Worm (Caenorhabditis elegans) whole organism, L1 larva: ENCODE results near the gene pph-5.

Experiments used
- C04F5.9 ChIP-seq: sonication (generic microtip); optimal IDR thresholded peaks from 2 replicates; lab custom pipeline; 2016; ENCODE audit warnings: missing genetic modification characterization, missing compliant biosample characterization
- C34B4.2 ChIP-seq: sonication (generic microtip); optimal IDR thresholded peaks from 2 replicates; lab custom pipeline; 2017; ENCODE audit warnings: mild to moderate bottlenecking, missing genetic modification characterization, missing compliant biosample characterization
- aly-2 ChIP-seq: fragments of 150-350 bp; optimal IDR thresholded peaks from 2 replicates; lab custom pipeline; 2014; ENCODE audit warnings: missing biosample characterization, missing genetic modification characterization
- ama-1 ChIP-seq: fragments of 150-350 bp; optimal IDR thresholded peaks from 2 replicates; lab custom pipeline; 2014
- blmp-1 ChIP-seq: fragments of 150-350 bp; optimal IDR thresholded peaks from 2 replicates; lab custom pipeline; 2014; ENCODE audit warnings: missing biosample characterization, missing genetic modification characterization
- ceh-82 ChIP-seq, 3 experiments: fragments of 150-350 bp in 1 of 3; sonication (generic microtip) in 2 of 3; optimal IDR thresholded peaks; 2 replicates each; lab custom pipeline; 2014 to 2017; ENCODE audit warnings: missing biosample characterization in 3 of 3, missing genetic modification characterization in 3 of 3
- ceh-90 ChIP-seq: sonication (generic microtip); optimal IDR thresholded peaks from 2 replicates; lab custom pipeline; 2016; ENCODE audit warnings: missing genetic modification characterization, missing compliant biosample characterization
- ces-1 ChIP-seq: fragments of 150-350 bp; optimal IDR thresholded peaks from 2 replicates; lab custom pipeline; 2014; ENCODE audit warnings: missing biosample characterization, missing genetic modification reagents, missing genetic modification characterization
- dpl-1 ChIP-seq, 3 experiments: fragments of 150-350 bp in 2 of 3; sonication (generic microtip) in 1 of 3; optimal IDR thresholded peaks; 2 replicates each; lab custom pipeline; 2014 to 2017; ENCODE audit warnings: missing biosample characterization in 3 of 3, missing genetic modification characterization in 3 of 3, missing genetic modification reagents in 3 of 3
- dsc-1 ChIP-seq: sonication (generic microtip); optimal IDR thresholded peaks from 2 replicates; lab custom pipeline; 2016; ENCODE audit warnings: mild to moderate bottlenecking, missing genetic modification characterization, missing compliant biosample characterization
- egl-13 ChIP-seq: sonication (generic microtip); optimal IDR thresholded peaks from 2 replicates; lab custom pipeline; 2016; ENCODE audit warnings: missing genotype, missing genetic modification reagents, missing genetic modification characterization, missing compliant biosample characterization
- elt-2 ChIP-seq: sonication (generic microtip); optimal IDR thresholded peaks from 2 replicates; lab custom pipeline; 2016; ENCODE audit warnings: missing genetic modification characterization, mild to moderate bottlenecking, inconsistent platforms, missing compliant biosample characterization, missing genetic modification reagents
- elt-3 ChIP-seq, 6 experiments: fragments of 150-350 bp in 1 of 6; sonication (generic microtip); optimal IDR thresholded peaks; 2 replicates each; lab custom pipeline; 2017 to 2018; ENCODE audit warnings: missing biosample characterization in 6 of 6, missing genetic modification characterization in 6 of 6, inconsistent platforms in 1 of 6
- fkh-8 ChIP-seq: sonication (generic microtip); optimal IDR thresholded peaks from 2 replicates; lab custom pipeline; 2016; ENCODE audit warnings: mild to moderate bottlenecking, missing genetic modification characterization, missing compliant biosample characterization
- hlh-17 ChIP-seq: fragments of 200-800 bp; sonication (Bioruptor generic); optimal IDR thresholded peaks from 2 replicates; lab custom pipeline; 2018; ENCODE audit warnings: missing genetic modification characterization, mild to moderate bottlenecking, missing compliant biosample characterization, moderate library complexity, borderline replicate concordance
- hpl-2 ChIP-seq: fragments of 150-350 bp; optimal IDR thresholded peaks from 2 replicates; lab custom pipeline; 2014; ENCODE audit warnings: missing biosample characterization, missing genetic modification reagents, missing genetic modification characterization
- irx-1 ChIP-seq: sonication (generic microtip); optimal IDR thresholded peaks from 2 replicates; lab custom pipeline; 2016; ENCODE audit warnings: missing genetic modification characterization, missing compliant biosample characterization
- isw-1 ChIP-seq: fragments of 200-800 bp; sonication (Bioruptor generic); IDR thresholded peaks from 2 replicates; pipeline ENCODE4 v1.3.6; 2022; ENCODE audit warnings: missing genetic modification characterization, missing compliant biosample characterization
- jun-1 ChIP-seq: fragments of 150-350 bp; optimal IDR thresholded peaks from 2 replicates; lab custom pipeline; 2014; ENCODE audit warnings: missing biosample characterization, missing genetic modification reagents, missing genetic modification characterization
- lin-13 ChIP-seq: fragments of 150-350 bp; optimal IDR thresholded peaks from 2 replicates; lab custom pipeline; 2014; ENCODE audit warnings: missing biosample characterization, missing genetic modification reagents, missing genetic modification characterization
- lin-14 ChIP-seq: fragments of 200-800 bp; sonication (Bioruptor generic); optimal IDR thresholded peaks from 2 replicates; lab custom pipeline; 2018; ENCODE audit warnings: mild to moderate bottlenecking, missing genetic modification characterization, moderate library complexity, missing compliant biosample characterization
- lir-3 ChIP-seq: sonication (generic microtip); optimal IDR thresholded peaks from 2 replicates; lab custom pipeline; 2016; ENCODE audit warnings: mild to moderate bottlenecking, missing genetic modification characterization, moderate library complexity, missing compliant biosample characterization; ENCODE audit not compliant: poor library complexity
- mab-9 ChIP-seq: fragments of 200-800 bp; sonication (Bioruptor generic); IDR thresholded peaks from 2 replicates; pipeline ENCODE4 v1.3.6; 2022; ENCODE audit warnings: missing genetic modification reagents, missing genetic modification characterization, missing compliant biosample characterization
- mep-1 ChIP-seq: fragments of 150-350 bp; optimal IDR thresholded peaks from 2 replicates; lab custom pipeline; 2014; ENCODE audit warnings: missing biosample characterization, missing genetic modification characterization
- nhr-11 ChIP-seq: fragments of 150-350 bp; optimal IDR thresholded peaks from 2 replicates; lab custom pipeline; 2014; ENCODE audit warnings: missing biosample characterization, missing genetic modification characterization
- nhr-20 ChIP-seq: sonication (generic microtip); optimal IDR thresholded peaks from 2 replicates; lab custom pipeline; 2016; ENCODE audit warnings: mild to moderate bottlenecking, missing genetic modification characterization, missing compliant biosample characterization
- nhr-71 ChIP-seq: sonication (generic microtip); optimal IDR thresholded peaks from 2 replicates; lab custom pipeline; 2016; ENCODE audit warnings: mild to moderate bottlenecking, missing genetic modification characterization, moderate library complexity, missing compliant biosample characterization
- nhr-84 ChIP-seq: sonication (generic microtip); optimal IDR thresholded peaks from 2 replicates; lab custom pipeline; 2017; ENCODE audit warnings: missing biosample characterization, missing genetic modification characterization
- nhr-85 ChIP-seq: sonication (generic microtip); peaks from one replicate; lab custom pipeline; 2016; ENCODE audit warnings: missing genetic modification characterization, inconsistent platforms, missing compliant biosample characterization
- sptf-1 ChIP-seq: fragments of 150-350 bp; optimal IDR thresholded peaks from 2 replicates; lab custom pipeline; 2014; ENCODE audit warnings: missing biosample characterization, missing genetic modification characterization
- sup-37 ChIP-seq: fragments of 200-800 bp; sonication (Bioruptor generic); optimal IDR thresholded peaks from 2 replicates; lab custom pipeline; 2018; ENCODE audit warnings: mild to moderate bottlenecking, missing genetic modification characterization, missing compliant biosample characterization
- unc-130 ChIP-seq: fragments of 150-350 bp; optimal IDR thresholded peaks from 2 replicates; lab custom pipeline; 2017; ENCODE audit warnings: missing biosample characterization, missing genetic modification characterization, inconsistent platforms
- unc-30 ChIP-seq: sonication (generic microtip); optimal IDR thresholded peaks from 2 replicates; lab custom pipeline; 2017; ENCODE audit warnings: missing biosample characterization, missing genetic modification characterization
- unc-98 ChIP-seq: fragments of 200-800 bp; sonication (Bioruptor generic); IDR thresholded peaks from 2 replicates; pipeline ENCODE4 v1.3.6; 2022; ENCODE audit warnings: missing genetic modification characterization, missing compliant biosample characterization
- vab-15 ChIP-seq: sonication (generic microtip); optimal IDR thresholded peaks from 2 replicates; lab custom pipeline; 2017; ENCODE audit warnings: missing genotype, mild to moderate bottlenecking, missing genetic modification characterization, missing compliant biosample characterization
- xbp-1 ChIP-seq: sonication (generic microtip); optimal IDR thresholded peaks from 2 replicates; lab custom pipeline; 2016; ENCODE audit warnings: missing genetic modification characterization, missing compliant biosample characterization
- ztf-11 ChIP-seq, 2 experiments: sonication (generic microtip); optimal IDR thresholded peaks; 2 replicates each; lab custom pipeline; 2016 to 2017; ENCODE audit warnings: missing genetic modification characterization in 2 of 2, missing biosample characterization in 1 of 2, missing compliant biosample characterization in 1 of 2

pph-5 gene

ce11 chrV:19230413-19230812, 40.1 kb downstream of the pph-5 start, which contains the start of gene sqst-3:
Gene sqst-3 (plus strand): TSS chrV:19230782.
- no peak for TF ChIP-seq lin-14 (GFP tag; lab: Kevin White, UChicago)
- TF ChIP-seq ces-1 (GFP tag; lab: Kevin White, UChicago), result no peak
- TF ChIP-seq mep-1 (tag; lab: Kevin White, UChicago), result no peak
- TF ChIP-seq sptf-1 (tag; lab: Kevin White, UChicago), result no peak
- TF ChIP-seq blmp-1 (tag; lab: Kevin White, UChicago), result no peak
- no peak for TF ChIP-seq unc-130 (tag; lab: Kevin White, UChicago)
- TF ChIP-seq elt-2 (tag; lab: Kevin White, UChicago), result peak; percentile 89
- no peak for TF ChIP-seq aly-2 (tag; lab: Kevin White, UChicago)
- no peak for TF ChIP-seq lin-13
- TF ChIP-seq irx-1 (tag; lab: Kevin White, UChicago), result no peak
- TF ChIP-seq jun-1 (tag; lab: Kevin White, UChicago), result peak; percentile 20
- no peak for TF ChIP-seq nhr-20

DNA sequence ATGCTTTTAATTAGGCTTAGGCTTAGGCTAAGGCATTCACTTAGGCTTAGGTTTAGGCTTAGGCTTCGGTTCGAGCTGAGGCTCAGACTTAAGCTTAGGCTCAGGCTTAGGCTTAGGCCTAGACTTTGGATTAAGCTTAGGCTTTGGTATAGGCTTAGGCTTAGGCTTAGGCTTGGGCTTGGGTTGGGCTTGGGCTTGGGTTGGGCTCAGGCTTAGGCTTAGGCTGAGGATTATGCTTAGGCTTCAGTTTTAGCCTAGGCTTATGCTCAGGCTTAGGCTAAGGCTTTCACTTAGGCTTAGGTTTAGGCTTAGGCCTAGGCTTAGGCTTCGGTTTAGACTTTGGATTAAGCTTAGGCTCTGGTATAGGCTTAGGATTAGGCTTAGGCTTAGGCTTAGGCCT, 40.8 kb downstream of the pph-5 start:
- TF ChIP-seq nhr-71, result no peak

DNA sequence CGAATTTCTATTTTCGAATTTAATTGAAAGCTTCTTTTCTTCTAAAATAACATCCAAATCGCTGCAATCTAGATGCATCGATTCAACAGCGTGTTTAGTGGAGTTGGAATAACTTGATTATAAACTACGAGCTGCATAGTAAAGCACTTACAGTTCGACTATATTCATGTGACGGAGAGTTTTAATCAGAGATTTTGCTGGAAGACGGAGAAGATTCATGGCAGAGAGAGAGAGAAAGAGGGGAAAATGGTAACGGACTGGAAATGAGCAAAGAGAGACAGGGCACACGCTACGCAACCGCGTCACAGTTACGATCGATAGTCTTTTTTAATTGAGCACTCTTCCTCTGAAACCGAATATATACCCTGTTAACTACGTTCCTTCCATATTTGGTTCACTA, 43.1 kb downstream of the pph-5 start, which contains the start of gene fbxb-116:
Gene fbxb-116 (plus strand): TSS at position 301 of the 400 bp plus-strand sequence.
- TF ChIP-seq hlh-17 (GFP tag; lab: Kevin White, UChicago) (no peak), hpl-2 (GFP tag; lab: Kevin White, UChicago) (no peak), ama-1 (no peak), vab-15 (tag; lab: Kevin White, UChicago) (no peak), lin-13 (no peak), nhr-84 (tag; lab: Kevin White, UChicago) (no peak), dpl-1 (GFP tag; optimal IDR thresholded peaks at IDR 0.05; lab: Kevin White, UChicago) (no peak), nhr-20 (no peak), mab-9 (GFP tag; lab: Robert Waterston, UW) (no peak), egl-13 (no peak), ztf-11 (tag; optimal IDR thresholded peaks at IDR 0.05; lab: Kevin White, UChicago) (no peak), fkh-8 (tag; lab: Kevin White, UChicago) (no peak), ceh-90 (tag; lab: Kevin White, UChicago) (no peak), sup-37 (GFP tag; lab: Kevin White, UChicago) (no peak), isw-1 (GFP tag; lab: Robert Waterston, UW) (no peak), unc-98 (GFP tag; lab: Robert Waterston, UW) (no peak)

ce11 chrV:19237204-19237603, 46.9 kb downstream of the pph-5 start, which contains the start of gene fbxb-2:
Gene fbxb-2 (minus strand): TSS chrV:19237304.
- TF ChIP-seq unc-30 (tag; lab: Kevin White, UChicago), result no peak
- TF ChIP-seq ceh-82 (tag; optimal IDR thresholded peaks at IDR 0.05; lab: Kevin White, UChicago), result no peak
- no peak for TF ChIP-seq lin-14 (GFP tag; lab: Kevin White, UChicago)
- no peak for TF ChIP-seq lir-3 (tag; lab: Kevin White, UChicago)
- no peak for TF ChIP-seq C34B4.2 (tag; lab: Kevin White, UChicago)
- TF ChIP-seq mep-1 (tag; lab: Kevin White, UChicago), result no peak
- TF ChIP-seq elt-3 (tag; optimal IDR thresholded peaks at IDR 0.05; lab: Kevin White, UChicago), result no peak

- no peak for TF ChIP-seq ztf-11 (tag; optimal IDR thresholded peaks at IDR 0.05; lab: Kevin White, UChicago)
- no peak for TF ChIP-seq elt-2 (tag; lab: Kevin White, UChicago)
- no peak for TF ChIP-seq C04F5.9 (tag; lab: Kevin White, UChicago)
- no peak for TF ChIP-seq dsc-1 (tag; lab: Kevin White, UChicago)
- no peak for TF ChIP-seq nhr-85 (tag; lab: Kevin White, UChicago)
- no peak for TF ChIP-seq nhr-20
- no peak for TF ChIP-seq xbp-1 (tag; lab: Kevin White, UChicago)
- no peak for TF ChIP-seq nhr-84 (tag; lab: Kevin White, UChicago)
- TF ChIP-seq nhr-11 (tag; lab: Kevin White, UChicago), result no peak
Measured at ce11 chrV:19240129-19240528, 49.8 kb downstream of the pph-5 start, which contains the start of the genes fbxb-115 and fbxb-1. Gene fbxb-115 (minus strand): TSS chrV:19240229. Gene fbxb-1 (plus strand): TSS chrV:19240354.
